Fruit fly (Drosophila melanogaster): ENCODE results near the gene abd-A.

abd-A gene

dm6 chr3R:16763907-16764573, 65.8 kb downstream of the abd-A start (continued):
- TF ChIP-seq CG6791 (GFP tag; IDR thresholded peaks at IDR 0.05; ENCODE audit: partially characterized antibody) (peak; percentile 64; the same call in 1 of the 3 replicates), YL-1 (GFP tag; optimal IDR thresholded peaks at IDR 0.05) (no peak), ATbp (GFP tag; optimal IDR thresholded peaks at IDR 0.05) (no peak), kay (GFP tag; optimal IDR thresholded peaks at IDR 0.05) (no peak), CG18262 (tag; optimal IDR thresholded peaks at IDR 0.05) (peak; percentile 40), CG12219 (GFP tag; optimal IDR thresholded peaks at IDR 0.05) (no peak), chinmo (GFP tag; IDR thresholded peaks at IDR 0.05; ENCODE audit: partially characterized antibody) (peak; percentile 95), CG15696 (tag; optimal IDR thresholded peaks at IDR 0.05) (no peak), tll (GFP tag; optimal IDR thresholded peaks at IDR 0.05) (peak; percentile 89 to 92), lilli (GFP tag; optimal IDR thresholded peaks at IDR 0.05) (no peak), Eip74EF (GFP tag; optimal IDR thresholded peaks at IDR 0.05) (peak in 1 of 2 experiments; percentile 13), sob (GFP tag; IDR thresholded peaks at IDR 0.05) (peak; percentile 70; the same call in 1 of the 2 replicates), CG14860 (GFP tag; IDR thresholded peaks at IDR 0.05; ENCODE audit: partially characterized antibody) (0 out of 3 replicates have a peak, but pooled peaks have one; percentile 14), CoRest (tag; optimal IDR thresholded peaks at IDR 0.05) (peak; percentile 80), CG31441 (GFP tag; IDR thresholded peaks at IDR 0.05) (no peak), CG11560 (tag; IDR thresholded peaks at IDR 0.05) (no peak), CG8359 (GFP tag; optimal IDR thresholded peaks at IDR 0.05; ENCODE audit: borderline replicate concordance) (no peak), CG8290 (GFP tag; optimal IDR thresholded peaks at IDR 0.05) (no peak), CG8290 (tag; optimal IDR thresholded peaks at IDR 0.05) (peak in 1 of 2 experiments; percentile 28), Asciz (GFP tag; optimal IDR thresholded peaks at IDR 0.05) (peak; percentile 1), ash1 (GFP tag; optimal IDR thresholded peaks at IDR 0.05) (peak; percentile 90), ara (GFP tag; IDR thresholded peaks at IDR 0.05) (peak; percentile 46; the same call in 1 of the 2 replicates), Kr (GFP tag; optimal IDR thresholded peaks at IDR 0.05) (no peak), luna (GFP tag; optimal IDR thresholded peaks at IDR 0.05) (no peak), ranshi (GFP tag; IDR thresholded peaks at IDR 0.05) (no peak), pho (GFP tag; optimal IDR thresholded peaks at IDR 0.05) (peak; percentile 37), gro (GFP tag; optimal IDR thresholded peaks at IDR 0.05) (no peak), Drgx (GFP tag; IDR thresholded peaks at IDR 0.05) (no peak), CG15479 (GFP tag; optimal IDR thresholded peaks at IDR 0.05) (peak; percentile 49), CG11504 (tag; optimal IDR thresholded peaks at IDR 0.05) (no peak), sisA (GFP tag; IDR thresholded peaks at IDR 0.05) (no peak), CG34224 (GFP tag; IDR thresholded peaks at IDR 0.05; ENCODE audit: partially characterized antibody) (no peak), Nf-YB (GFP tag; optimal IDR thresholded peaks at IDR 0.05) (peak; percentile 97), CHES-1-like (GFP tag; optimal IDR thresholded peaks at IDR 0.05) (no peak), ewg (GFP tag; optimal IDR thresholded peaks at IDR 0.05) (peak; percentile 99), Deaf1 (tag; optimal IDR thresholded peaks at IDR 0.05) (peak; percentile 66), jumu (GFP tag; optimal IDR thresholded peaks at IDR 0.05) (no peak), pros (GFP tag; optimal IDR thresholded peaks at IDR 0.05) (peak; percentile 78), cg (GFP tag; optimal IDR thresholded peaks at IDR 0.05) (peak; percentile 77), sna (GFP tag; IDR thresholded peaks at IDR 0.05; ENCODE audit: partially characterized antibody) (0 out of 2 replicates have a peak, but pooled peaks have one; percentile 57), br (optimal IDR thresholded peaks at IDR 0.05) (no peak), amos (GFP tag; IDR thresholded peaks at IDR 0.05; ENCODE audit: partially characterized antibody) (peak; percentile 34; the same call in 1 of the 2 replicates), gcm2 (GFP tag; optimal IDR thresholded peaks at IDR 0.05) (no peak), gce (GFP tag; IDR thresholded peaks at IDR 0.05) (0 out of 3 replicates have a peak, but pooled peaks have one; percentile 20), grau (tag; optimal IDR thresholded peaks at IDR 0.05) (no peak), CTCF (GFP tag; optimal IDR thresholded peaks at IDR 0.05) (peak; percentile 0), CG3065 (GFP tag; optimal IDR thresholded peaks at IDR 0.05) (peak; percentile 91), Abd-B (GFP tag; optimal IDR thresholded peaks at IDR 0.05) (peak; percentile 92), ftz-f1 (GFP tag; optimal IDR thresholded peaks at IDR 0.05) (peak; percentile 63)
